Worm (Caenorhabditis elegans): ENCODE results near the gene taf-7.1.

The taf-7.1 gene

DNA sequence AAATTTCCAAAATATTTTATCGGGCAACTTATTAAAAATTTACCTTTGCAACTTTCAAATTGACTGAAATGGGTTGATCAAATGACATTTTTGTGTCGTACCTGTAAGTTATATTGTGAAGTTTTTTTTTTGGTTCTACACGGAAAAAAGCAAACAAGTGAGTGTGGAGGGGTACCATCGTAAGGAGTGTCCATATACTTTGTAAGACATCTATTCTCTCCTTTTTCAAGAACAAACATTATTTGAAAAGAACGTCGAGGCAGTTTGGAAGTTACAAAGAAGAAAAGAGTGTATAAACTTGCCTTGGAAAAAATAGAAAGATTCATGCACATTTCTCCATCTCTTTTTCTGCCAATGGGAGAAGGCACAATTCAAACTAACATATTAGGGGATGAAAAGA is at the start of gene taf-7.1:
taf-7.1 (minus strand) TSS at position 101 of the 400 bp plus-strand sequence.
- no peak for TF ChIP-seq unc-39 (tag; optimal IDR thresholded peaks at IDR 0.05)
- TF ChIP-seq ama-1 (optimal IDR thresholded peaks at IDR 0.05): no peak
- no peak for TF ChIP-seq daf-12 (tag; optimal IDR thresholded peaks at IDR 0.05)
- no peak for TF ChIP-seq snpc-4 (tag; optimal IDR thresholded peaks at IDR 0.05)
- no peak for TF ChIP-seq nhr-67 (tag; optimal IDR thresholded peaks at IDR 0.05)
- TF ChIP-seq ceh-82 (tag; optimal IDR thresholded peaks at IDR 0.05): no peak
- no peak for TF ChIP-seq nhr-23 (tag; optimal IDR thresholded peaks at IDR 0.05)
- TF ChIP-seq nhr-12 (tag; optimal IDR thresholded peaks at IDR 0.05): no peak
- no peak for TF ChIP-seq fkh-2 (tag; optimal IDR thresholded peaks at IDR 0.05)
- no peak for TF ChIP-seq aly-2 (tag; optimal IDR thresholded peaks at IDR 0.05)
- TF ChIP-seq lin-39 (tag; optimal IDR thresholded peaks at IDR 0.05): no peak
- no peak for TF ChIP-seq mml-1 (tag; optimal IDR thresholded peaks at IDR 0.05)
- TF ChIP-seq tbx-2 (tag; optimal IDR thresholded peaks at IDR 0.05): no peak
- TF ChIP-seq eor-1 (tag; optimal IDR thresholded peaks at IDR 0.05): no peak
- no peak for TF ChIP-seq nhr-76 (tag; optimal IDR thresholded peaks at IDR 0.05)
- no peak for TF ChIP-seq elt-2 (tag; optimal IDR thresholded peaks at IDR 0.05)
- TF ChIP-seq ceh-28 (tag; optimal IDR thresholded peaks at IDR 0.05): no peak
- no peak for TF ChIP-seq ZK546.5 (tag; optimal IDR thresholded peaks at IDR 0.05)
- TF ChIP-seq unc-62 (GFP tag; optimal IDR thresholded peaks at IDR 0.05): no peak

- TF ChIP-seq fos-1 (tag; optimal IDR thresholded peaks at IDR 0.05) (no peak), hmg-11 (tag; optimal IDR thresholded peaks at IDR 0.05) (no peak), elt-2 (tag; optimal IDR thresholded peaks at IDR 0.05) (no peak), unc-39 (tag; optimal IDR thresholded peaks at IDR 0.05) (no peak), ceh-16 (tag; optimal IDR thresholded peaks at IDR 0.05) (no peak), nhr-43 (tag; optimal IDR thresholded peaks at IDR 0.05; ENCODE audit: poor library complexity, severe bottlenecking) (no peak)
These were observed 48.3 kb upstream of the taf-7.1 start, which contains the start of gene Y62H9A.7 for ce11 chrX:11885577-11885976. Gene Y62H9A.7, minus strand, starts transcription at chrX:11885677.

ce11 chrX:11882800-11883199 is 45.5 kb upstream of the taf-7.1 start, which contains the start of the genes Y62H9A.5 and ule-5:
Gene Y62H9A.5, minus strand, starts transcription at chrX:11882900.
Gene ule-5, plus strand, starts transcription at chrX:11883127.
- TF ChIP-seq ceh-9 (tag; optimal IDR thresholded peaks at IDR 0.05) (no peak), elt-3 (tag; optimal IDR thresholded peaks at IDR 0.05) (no peak), fos-1 (tag; optimal IDR thresholded peaks at IDR 0.05) (no peak), pha-4 (tag; optimal IDR thresholded peaks at IDR 0.05) (no peak), sea-2 (GFP tag; optimal IDR thresholded peaks at IDR 0.05) (no peak), ceh-82 (tag; optimal IDR thresholded peaks at IDR 0.05) (no peak), ztf-4 (tag; optimal IDR thresholded peaks at IDR 0.05) (no peak), R02D3.7 (tag; optimal IDR thresholded peaks at IDR 0.05) (no peak), nhr-28 (tag; optimal IDR thresholded peaks at IDR 0.05) (no peak), snpc-4 (tag; optimal IDR thresholded peaks at IDR 0.05) (no peak), lsy-12 (tag; optimal IDR thresholded peaks at IDR 0.05) (no peak), nhr-23 (tag; optimal IDR thresholded peaks at IDR 0.05) (no peak), ama-1 (optimal IDR thresholded peaks at IDR 0.05) (no peak), unc-39 (tag; optimal IDR thresholded peaks at IDR 0.05) (no peak), nhr-12 (tag; optimal IDR thresholded peaks at IDR 0.05) (no peak), aly-2 (tag; optimal IDR thresholded peaks at IDR 0.05) (no peak), eor-1 (tag; optimal IDR thresholded peaks at IDR 0.05) (no peak), lin-39 (tag; optimal IDR thresholded peaks at IDR 0.05) (no peak)

- no peak for TF ChIP-seq aly-2 (tag; optimal IDR thresholded peaks at IDR 0.05)
- no peak for TF ChIP-seq ceh-82 (tag; optimal IDR thresholded peaks at IDR 0.05)
- TF ChIP-seq fkh-10 (GFP tag; optimal IDR thresholded peaks at IDR 0.05): no peak
- no peak for TF ChIP-seq lin-15B (tag; optimal IDR thresholded peaks at IDR 0.05)
- TF ChIP-seq egl-27 (tag; optimal IDR thresholded peaks at IDR 0.05): no peak
- no peak for TF ChIP-seq nhr-28 (tag; optimal IDR thresholded peaks at IDR 0.05)
- TF ChIP-seq snpc-4 (tag; optimal IDR thresholded peaks at IDR 0.05): no peak
- no peak for TF ChIP-seq daf-12 (tag; optimal IDR thresholded peaks at IDR 0.05)
- no peak for TF ChIP-seq nhr-23 (tag; optimal IDR thresholded peaks at IDR 0.05)
- TF ChIP-seq pha-4 (tag; optimal IDR thresholded peaks at IDR 0.05): no peak
- TF ChIP-seq nhr-77 (tag; optimal IDR thresholded peaks at IDR 0.05): no peak
- TF ChIP-seq jun-1 (tag; optimal IDR thresholded peaks at IDR 0.05): no peak
These were observed 42.6 kb upstream of the taf-7.1 start, which contains the start of the genes Y62H9A.3 and Y62H9A.4 for ce11 chrX:11879871-11880270. Gene Y62H9A.3, minus strand, starts transcription at chrX:11879971. Gene Y62H9A.4, plus strand, starts transcription at chrX:11880126.

Measured in whole organism, L3 larva.